ENCODE assay signal across 2 fruit fly cellular contexts in the genomic region with DNA sequence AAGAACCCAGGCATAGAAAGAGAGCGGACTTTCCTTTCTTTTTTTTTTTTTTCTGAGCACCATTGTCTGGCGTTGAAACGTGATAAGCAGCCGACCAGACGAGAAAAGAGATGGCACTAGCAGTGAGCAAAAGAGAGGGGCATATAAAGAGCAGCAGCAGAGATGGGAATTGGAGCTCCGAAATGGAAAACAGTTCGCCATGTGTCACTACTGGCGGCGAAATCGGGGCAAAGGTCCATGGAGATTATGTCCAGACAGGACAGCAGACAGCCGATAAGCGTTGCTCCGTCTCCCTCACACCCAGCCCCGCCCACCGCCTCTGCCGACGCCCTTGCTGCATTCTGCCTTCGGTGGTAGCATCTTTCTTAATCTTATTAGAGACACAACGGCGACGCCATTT.
A peak's percentile ranks its signal among the peaks of the same experiment; 100 is the strongest.
TF ChIP-seq lines count a peak whose summit lies in the region.

No protein-coding gene starts in this region.

- no peak for TF ChIP-seq CTCF in whole organism, embryonic (GFP tag; optimal IDR thresholded peaks at IDR 0.05; lab: Kevin White, UChicago)

TF ChIP-seq in whole organism, embryonic, 481 proteins besides CTCF, POLR2A, EP300 and RAD21:
- TF ChIP-seq Blimp-1 (GFP tag; optimal IDR thresholded peaks at IDR 0.05; lab: Kevin White, UChicago) (no peak), CG1832 (GFP tag; optimal IDR thresholded peaks at IDR 0.05; lab: Kevin White, UChicago) (peak; percentile 8)

TF ChIP-seq in whole organism, prepupa, 60 proteins besides CTCF, POLR2A, EP300 and RAD21:
- TF ChIP-seq achi (GFP tag; optimal IDR thresholded peaks at IDR 0.05; lab: Kevin White, UChicago) (no peak), Gug (GFP tag; IDR thresholded peaks at IDR 0.05; lab: Robert Waterston, UW) (no peak), ss (GFP tag; optimal IDR thresholded peaks at IDR 0.05; lab: Kevin White, UChicago) (peak in 1 of 2 experiments; percentile 5), svp (GFP tag; lab: Kevin White, UChicago) (peak; percentile 98), esn (GFP tag; optimal IDR thresholded peaks at IDR 0.05; lab: Kevin White, UChicago) (no peak)
